Worm (Caenorhabditis elegans) whole organism, L1 larva: Measurements from ENCODE around the gene T20B12.3.

Experiments used
- F16B12.6 ChIP-seq: fragments of 150-350 bp; optimal IDR thresholded peaks from 2 replicates; lab custom pipeline; 2014; ENCODE audit warnings: missing biosample characterization, missing genetic modification characterization
- Y116A8C.19 ChIP-seq: sonication (generic microtip); optimal IDR thresholded peaks from 2 replicates; lab custom pipeline; 2016; ENCODE audit warnings: missing compliant biosample characterization, missing genetic modification characterization, borderline replicate concordance
- aly-2 ChIP-seq: fragments of 150-350 bp; optimal IDR thresholded peaks from 2 replicates; lab custom pipeline; 2014; ENCODE audit warnings: missing biosample characterization, missing genetic modification characterization
- ama-1 ChIP-seq: fragments of 150-350 bp; optimal IDR thresholded peaks from 2 replicates; lab custom pipeline; 2014
- blmp-1 ChIP-seq: fragments of 150-350 bp; optimal IDR thresholded peaks from 2 replicates; lab custom pipeline; 2014; ENCODE audit warnings: missing biosample characterization, missing genetic modification characterization
- ceh-8 ChIP-seq: fragments of 200-800 bp; sonication (Bioruptor generic); optimal IDR thresholded peaks from 2 replicates; lab custom pipeline; 2018; ENCODE audit warnings: mild to moderate bottlenecking, missing genetic modification characterization, moderate library complexity, missing compliant biosample characterization
- dpl-1 ChIP-seq, 3 experiments: fragments of 150-350 bp in 2 of 3; sonication (generic microtip) in 1 of 3; optimal IDR thresholded peaks; 2 replicates each; lab custom pipeline; 2014 to 2017; ENCODE audit warnings: missing biosample characterization in 3 of 3, missing genetic modification characterization in 3 of 3, missing genetic modification reagents in 3 of 3
- efl-1 ChIP-seq, 4 experiments: fragments of 150-350 bp; optimal IDR thresholded peaks in 3 of 4; peaks in 1 of 4; 1 replicate in 1 of 4; 2 replicates in 3 of 4; lab custom pipeline; 2014; ENCODE audit warnings: missing biosample characterization in 2 of 4, missing genetic modification characterization in 2 of 4, missing genetic modification reagents in 2 of 4
- efl-3 ChIP-seq: fragments of 200-800 bp; sonication (Bioruptor generic); optimal IDR thresholded peaks from 2 replicates; lab custom pipeline; 2018; ENCODE audit warnings: mild to moderate bottlenecking, missing genetic modification characterization, missing compliant biosample characterization
- egl-27 ChIP-seq, 2 experiments: fragments of 150-350 bp in 1 of 2; sonication (generic microtip); optimal IDR thresholded peaks; 3 replicates each; lab custom pipeline; 2017 to 2018; ENCODE audit warnings: missing biosample characterization in 2 of 2, missing genetic modification characterization in 2 of 2, missing genetic modification reagents in 2 of 2
- ets-5 ChIP-seq: fragments of 200-800 bp; sonication (Bioruptor generic); IDR thresholded peaks from 2 replicates; pipeline ENCODE4 v1.3.6; 2022; ENCODE audit warnings: missing genetic modification characterization, missing compliant biosample characterization
- fkh-10 ChIP-seq: sonication (generic microtip); optimal IDR thresholded peaks from 2 replicates; lab custom pipeline; 2017; ENCODE audit warnings: missing biosample characterization, missing genetic modification reagents, missing genetic modification characterization
- fkh-4 ChIP-seq: sonication (generic microtip); optimal IDR thresholded peaks from 2 replicates; lab custom pipeline; 2016; ENCODE audit warnings: missing compliant biosample characterization, missing genetic modification characterization, borderline replicate concordance
- hlh-17 ChIP-seq: fragments of 200-800 bp; sonication (Bioruptor generic); optimal IDR thresholded peaks from 2 replicates; lab custom pipeline; 2018; ENCODE audit warnings: missing genetic modification characterization, mild to moderate bottlenecking, missing compliant biosample characterization, moderate library complexity, borderline replicate concordance
- lin-13 ChIP-seq: fragments of 150-350 bp; optimal IDR thresholded peaks from 2 replicates; lab custom pipeline; 2014; ENCODE audit warnings: missing biosample characterization, missing genetic modification reagents, missing genetic modification characterization
- lin-14 ChIP-seq: fragments of 200-800 bp; sonication (Bioruptor generic); optimal IDR thresholded peaks from 2 replicates; lab custom pipeline; 2018; ENCODE audit warnings: mild to moderate bottlenecking, missing genetic modification characterization, moderate library complexity, missing compliant biosample characterization
- lin-35 ChIP-seq, 2 experiments: fragments of 150-350 bp; optimal IDR thresholded peaks; 2 replicates each; lab custom pipeline; 2014; ENCODE audit warnings: missing biosample characterization in 2 of 2, missing genetic modification characterization in 2 of 2, missing genetic modification reagents in 2 of 2
- lsy-2 ChIP-seq, 2 experiments: fragments of 150-350 bp; optimal IDR thresholded peaks; 2 replicates each; lab custom pipeline; 2014; ENCODE audit warnings: missing biosample characterization in 2 of 2, missing genetic modification characterization in 2 of 2
- mdl-1 ChIP-seq, 2 experiments: fragments of 150-350 bp; optimal IDR thresholded peaks; 2 replicates each; lab custom pipeline; 2014 to 2017; ENCODE audit warnings: missing biosample characterization in 2 of 2, missing genetic modification characterization in 2 of 2, inconsistent platforms in 1 of 2
- mep-1 ChIP-seq: fragments of 150-350 bp; optimal IDR thresholded peaks from 2 replicates; lab custom pipeline; 2014; ENCODE audit warnings: missing biosample characterization, missing genetic modification characterization
- nhr-47 ChIP-seq: sonication (generic microtip); optimal IDR thresholded peaks from 2 replicates; lab custom pipeline; 2016; ENCODE audit warnings: mild to moderate bottlenecking, missing genetic modification characterization, moderate library complexity, missing compliant biosample characterization
- nhr-71 ChIP-seq: sonication (generic microtip); optimal IDR thresholded peaks from 2 replicates; lab custom pipeline; 2016; ENCODE audit warnings: mild to moderate bottlenecking, missing genetic modification characterization, moderate library complexity, missing compliant biosample characterization
- nhr-76 ChIP-seq: sonication (generic microtip); optimal IDR thresholded peaks from 2 replicates; lab custom pipeline; 2017; ENCODE audit warnings: missing biosample characterization, missing genetic modification characterization
- nhr-90 ChIP-seq: sonication (generic microtip); optimal IDR thresholded peaks from 2 replicates; lab custom pipeline; 2016; ENCODE audit warnings: mild to moderate bottlenecking, missing genetic modification characterization, missing compliant biosample characterization; ENCODE audit not compliant: poor library complexity
- pax-3 ChIP-seq: fragments of 200-800 bp; sonication (Bioruptor generic); optimal IDR thresholded peaks from 2 replicates; lab custom pipeline; 2018; ENCODE audit warnings: mild to moderate bottlenecking, missing genetic modification characterization, moderate library complexity, missing compliant biosample characterization
- rnt-1 ChIP-seq: sonication (generic microtip); optimal IDR thresholded peaks from 2 replicates; lab custom pipeline; 2016; ENCODE audit warnings: mild to moderate bottlenecking, missing genetic modification characterization, moderate library complexity, missing compliant biosample characterization
- skn-1 ChIP-seq: fragments of 150-350 bp; optimal IDR thresholded peaks from 2 replicates; lab custom pipeline; 2014; ENCODE audit warnings: missing biosample characterization, missing genetic modification characterization
- snu-23 ChIP-seq: sonication (generic microtip); optimal IDR thresholded peaks from 2 replicates; lab custom pipeline; 2016; ENCODE audit warnings: missing genetic modification characterization, missing compliant biosample characterization
- swsn-7 ChIP-seq: sonication (generic microtip); optimal IDR thresholded peaks from 2 replicates; lab custom pipeline; 2016; ENCODE audit warnings: missing genetic modification characterization, missing compliant biosample characterization
- tlp-1 ChIP-seq: fragments of 150-350 bp; optimal IDR thresholded peaks from 2 replicates; lab custom pipeline; 2014; ENCODE audit warnings: missing biosample characterization, missing genetic modification characterization
- unc-86 ChIP-seq: sonication (generic microtip); optimal IDR thresholded peaks from 2 replicates; lab custom pipeline; 2016; ENCODE audit warnings: missing genetic modification characterization, missing compliant biosample characterization
- unc-98 ChIP-seq: fragments of 200-800 bp; sonication (Bioruptor generic); IDR thresholded peaks from 2 replicates; pipeline ENCODE4 v1.3.6; 2022; ENCODE audit warnings: missing genetic modification characterization, missing compliant biosample characterization

T20B12.3 gene

ce11 chrIII:7395354-7395753, 13.4 kb downstream of the T20B12.3 start, which contains the start of gene lgc-50:
Gene lgc-50 (minus strand): TSS chrIII:7395454.
- TF ChIP-seq Y116A8C.19 (tag; lab: Kevin White, UChicago) = no peak
- TF ChIP-seq nhr-90 (tag; lab: Kevin White, UChicago) = no peak
- no peak for TF ChIP-seq lin-13 (GFP tag; lab: Kevin White, UChicago)
- no peak for TF ChIP-seq mep-1
- TF ChIP-seq dpl-1 (GFP tag; optimal IDR thresholded peaks at IDR 0.05; lab: Kevin White, UChicago) = no peak
- TF ChIP-seq lin-14 (GFP tag; lab: Kevin White, UChicago) = no peak
- no peak for TF ChIP-seq fkh-4 (tag; lab: Kevin White, UChicago)
- no peak for TF ChIP-seq hlh-17 (GFP tag; lab: Kevin White, UChicago)
- no peak for TF ChIP-seq pax-3
- TF ChIP-seq ceh-8 (GFP tag; lab: Kevin White, UChicago) = no peak
- no peak for TF ChIP-seq efl-3

DNA sequence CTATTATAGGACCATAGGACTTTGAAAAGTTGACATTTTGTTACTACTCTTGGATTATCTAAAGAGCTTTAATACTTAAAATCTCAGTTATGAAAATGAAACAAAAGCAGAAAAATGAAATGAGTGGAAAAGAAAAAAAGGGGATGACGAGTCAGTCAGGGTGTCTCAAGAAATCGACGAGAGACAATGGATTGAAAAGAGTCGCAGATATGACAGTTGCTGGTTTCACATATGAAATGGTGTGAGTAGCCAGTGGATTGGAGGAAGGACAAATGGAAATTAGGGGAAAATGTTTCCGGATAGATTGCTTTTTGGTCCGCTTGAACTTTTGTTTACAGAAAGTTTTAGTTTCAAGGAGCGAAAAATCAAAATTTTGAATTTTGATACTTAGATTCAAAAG, 15.3 kb downstream of the T20B12.3 start:
- no peak for TF ChIP-seq tlp-1 (tag; lab: Kevin White, UChicago)
- TF ChIP-seq lsy-2 (tag; optimal IDR thresholded peaks at IDR 0.05; lab: Kevin White, UChicago) = peak in 1 of 2 experiments; percentile 10
- no peak for TF ChIP-seq egl-27 (tag; optimal IDR thresholded peaks at IDR 0.05; lab: Kevin White, UChicago)
- TF ChIP-seq ets-5 (GFP tag; lab: Robert Waterston, UW) = no peak
- no peak for TF ChIP-seq lin-35 (GFP tag; optimal IDR thresholded peaks at IDR 0.05; lab: Kevin White, UChicago)
- no peak for TF ChIP-seq fkh-4 (tag; lab: Kevin White, UChicago)
- no peak for TF ChIP-seq aly-2
- no peak for TF ChIP-seq nhr-76
- peak; percentile 14 for TF ChIP-seq nhr-71 (tag; lab: Kevin White, UChicago)
- TF ChIP-seq blmp-1 (tag; lab: Kevin White, UChicago) = peak; percentile 11
- TF ChIP-seq mdl-1 (tag; optimal IDR thresholded peaks at IDR 0.05; lab: Kevin White, UChicago) = no peak
- no peak for TF ChIP-seq swsn-7 (tag; lab: Kevin White, UChicago)
- peak; percentile 3 for TF ChIP-seq lin-14 (GFP tag; lab: Kevin White, UChicago)
- TF ChIP-seq skn-1 (tag; lab: Kevin White, UChicago) = no peak
- TF ChIP-seq nhr-47 (tag; lab: Kevin White, UChicago) = no peak
- peak; percentile 30 for TF ChIP-seq rnt-1 (tag; lab: Kevin White, UChicago)
- peak; percentile 2 for TF ChIP-seq efl-1 (optimal IDR thresholded peaks at IDR 0.05; lab: Kevin White, UChicago)
- TF ChIP-seq efl-1 (GFP tag; optimal IDR thresholded peaks at IDR 0.05 in 1 of 2; lab: Kevin White, UChicago) = no peak
- no peak for TF ChIP-seq lin-13 (GFP tag; lab: Kevin White, UChicago)
- no peak for TF ChIP-seq unc-98 (GFP tag; lab: Robert Waterston, UW)
- no peak for TF ChIP-seq unc-86
- TF ChIP-seq snu-23 (GFP tag; lab: Kevin White, UChicago) = no peak
- TF ChIP-seq ama-1 = no peak
- TF ChIP-seq F16B12.6 (tag; lab: Kevin White, UChicago) = no peak
- TF ChIP-seq, all 84 proteins: peak for 6

- TF ChIP-seq unc-98 (GFP tag; lab: Robert Waterston, UW) = no peak
- TF ChIP-seq lin-14 (GFP tag; lab: Kevin White, UChicago) = peak; percentile 42
- peak; percentile 82 for TF ChIP-seq fkh-10
Measured at ce11 chrIII:7399004-7399403, 17.1 kb downstream of the T20B12.3 start.
